Fruit fly (Drosophila melanogaster) whole organism, embryonic: ENCODE data around the gene CG5191.
A peak's percentile ranks its signal among the peaks of the same experiment; 100 is the strongest.

Experiments
- Aef1 ChIP-seq: fragments of 200-800 bp; sonication (Bioruptor generic); IDR thresholded peaks from 3 replicates; pipeline ENCODE4 v1.3.6; 2022; ENCODE audit warnings: missing biosample characterization, missing genetic modification characterization
- B-H2 ChIP-seq: fragments of 200-800 bp; sonication (Bioruptor generic); optimal IDR thresholded peaks from 2 replicates; lab custom pipeline; 2018; ENCODE audit warnings: missing biosample characterization, mild to moderate bottlenecking, missing genetic modification characterization
- C15 ChIP-seq: fragments of 200-800 bp; sonication (Bioruptor generic); IDR thresholded peaks from 3 replicates; pipeline ENCODE4 v1.3.6; 2022; ENCODE audit warnings: missing biosample characterization, missing genetic modification characterization
- CG10462 ChIP-seq: fragments of 200-800 bp; sonication (Bioruptor generic); optimal IDR thresholded peaks from 2 replicates; lab custom pipeline; 2016; ENCODE audit warnings: missing biosample characterization, missing genetic modification characterization
- CG11696 ChIP-seq: fragments of 200-800 bp; sonication (Bioruptor generic); IDR thresholded peaks from 2 replicates; pipeline ENCODE4 v1.3.6; 2022; ENCODE audit warnings: missing biosample characterization, missing genetic modification characterization
- CG12219 ChIP-seq: fragments of 200-800 bp; sonication (Bioruptor generic); optimal IDR thresholded peaks from 3 replicates; lab custom pipeline; 2018; ENCODE audit warnings: missing biosample characterization, mild to moderate bottlenecking, missing genetic modification characterization
- CG12391 ChIP-seq: fragments of 200-800 bp; sonication (Bioruptor generic); optimal IDR thresholded peaks from 3 replicates; lab custom pipeline; 2018; ENCODE audit warnings: missing biosample characterization, mild to moderate bottlenecking, missing genetic modification characterization, moderate library complexity
- CG12744 ChIP-seq: fragments of 200-800 bp; sonication (Bioruptor generic); optimal IDR thresholded peaks from 2 replicates; lab custom pipeline; 2016; ENCODE audit warnings: missing biosample characterization, missing genetic modification characterization
- CG12769 ChIP-seq: fragments of 200-800 bp; sonication (Bioruptor generic); optimal IDR thresholded peaks from 2 replicates; lab custom pipeline; 2019; ENCODE audit warnings: missing biosample characterization, mild to moderate bottlenecking, missing genetic modification characterization, moderate library complexity
- CG17829 ChIP-seq: fragments of 200-800 bp; optimal IDR thresholded peaks from 2 replicates; lab custom pipeline; 2019; ENCODE audit warnings: missing biosample characterization, mild to moderate bottlenecking, missing genetic modification characterization, moderate library complexity
- CG18262 ChIP-seq: fragments of 200-800 bp; optimal IDR thresholded peaks from 3 replicates; lab custom pipeline; 2019; ENCODE audit warnings: missing biosample characterization, mild to moderate bottlenecking, missing genetic modification characterization, moderate library complexity
- CG2120 ChIP-seq: fragments of 200-800 bp; sonication (Bioruptor generic); optimal IDR thresholded peaks from 3 replicates; lab custom pipeline; 2016; ENCODE audit warnings: missing biosample characterization, missing genetic modification characterization
- CG2199 ChIP-seq: fragments of 200-800 bp; sonication (Bioruptor generic); IDR thresholded peaks from 3 replicates; pipeline ENCODE4 v1.3.6; 2022; ENCODE audit warnings: missing biosample characterization, missing genetic modification characterization
- CG2889 ChIP-seq: fragments of 200-800 bp; sonication (Bioruptor generic); IDR thresholded peaks from 3 replicates; pipeline ENCODE4 v1.3.6; 2022; ENCODE audit warnings: missing biosample characterization, missing genetic modification characterization
- CG31365 ChIP-seq: fragments of 200-800 bp; sonication (Bioruptor generic); optimal IDR thresholded peaks from 2 replicates; lab custom pipeline; 2018; ENCODE audit warnings: missing biosample characterization, mild to moderate bottlenecking, missing genetic modification characterization
- CG34376 ChIP-seq: fragments of 200-800 bp; sonication (Bioruptor generic); optimal IDR thresholded peaks from 2 replicates; lab custom pipeline; 2018; ENCODE audit warnings: missing biosample characterization, mild to moderate bottlenecking, missing genetic modification characterization
- CG3847 ChIP-seq: fragments of 200-800 bp; sonication (Bioruptor generic); IDR thresholded peaks from 2 replicates; pipeline ENCODE4 v1.3.6; 2022; ENCODE audit warnings: missing biosample characterization, missing genetic modification characterization
- CG4328 ChIP-seq: fragments of 200-800 bp; sonication (Bioruptor generic); optimal IDR thresholded peaks from 3 replicates; lab custom pipeline; 2017; ENCODE audit warnings: missing biosample characterization, missing genetic modification reagents, missing genetic modification characterization
- CG4617 ChIP-seq: fragments of 200-800 bp; sonication (Bioruptor generic); optimal IDR thresholded peaks from 3 replicates; lab custom pipeline; 2016; ENCODE audit warnings: missing biosample characterization, missing genetic modification characterization, borderline replicate concordance
- CG7556 ChIP-seq: fragments of 200-800 bp; sonication (Bioruptor generic); optimal IDR thresholded peaks from 2 replicates; lab custom pipeline; 2017; ENCODE audit warnings: missing biosample characterization, mild to moderate bottlenecking, missing genetic modification characterization
- CG7963 ChIP-seq: fragments of 200-800 bp; sonication (Bioruptor generic); IDR thresholded peaks from 3 replicates; pipeline ENCODE4 v1.3.6; 2022; ENCODE audit warnings: missing biosample characterization, missing genetic modification characterization; ENCODE audit not compliant: partially characterized antibody
- CG8478 ChIP-seq: fragments of >200 bp; optimal IDR thresholded peaks from 2 replicates; lab custom pipeline; 2018
- CG9609 ChIP-seq: fragments of 200-800 bp; sonication (Bioruptor generic); optimal IDR thresholded peaks from 3 replicates; lab custom pipeline; 2016; ENCODE audit warnings: missing biosample characterization, missing genetic modification characterization
- Fer1 ChIP-seq: fragments of 200-800 bp; sonication (Bioruptor generic); optimal IDR thresholded peaks from 2 replicates; lab custom pipeline; 2017; ENCODE audit warnings: missing biosample characterization, mild to moderate bottlenecking, missing genetic modification characterization
- Fer2 ChIP-seq: fragments of 200-800 bp; sonication (Bioruptor generic); optimal IDR thresholded peaks from 2 replicates; lab custom pipeline; 2018; ENCODE audit warnings: missing biosample characterization, mild to moderate bottlenecking, missing genetic modification characterization, moderate library complexity
- Mad ChIP-seq: fragments of 200-800 bp; sonication (Bioruptor generic); optimal IDR thresholded peaks from 2 replicates; lab custom pipeline; 2016; ENCODE audit warnings: missing biosample characterization, missing genetic modification characterization
- Rx ChIP-seq: fragments of 200-800 bp; sonication (Bioruptor generic); IDR thresholded peaks from 2 replicates; pipeline ENCODE4 v1.3.6; 2022; ENCODE audit warnings: missing biosample characterization, missing genetic modification characterization
- az2 ChIP-seq: fragments of 200-800 bp; sonication (Bioruptor generic); optimal IDR thresholded peaks from 3 replicates; lab custom pipeline; 2016; ENCODE audit warnings: missing biosample characterization, missing genetic modification characterization
- chif ChIP-seq, 2 experiments: fragments of 200-800 bp; sonication (Bioruptor generic); optimal IDR thresholded peaks; 3 replicates each; lab custom pipeline; 2016; ENCODE audit warnings: missing biosample characterization in 2 of 2, missing genetic modification characterization in 2 of 2
- ci ChIP-seq: fragments of 200-800 bp; sonication (Bioruptor generic); IDR thresholded peaks from 3 replicates; pipeline ENCODE4 v1.3.6; 2022; ENCODE audit warnings: missing biosample characterization, missing genetic modification characterization
- dimm ChIP-seq: fragments of 200-800 bp; sonication (Bioruptor generic); IDR thresholded peaks from 2 replicates; pipeline ENCODE4 v1.3.6; 2022; ENCODE audit warnings: missing biosample characterization, missing genetic modification characterization
- ems ChIP-seq: fragments of 200-800 bp; sonication (Bioruptor generic); optimal IDR thresholded peaks from 3 replicates; lab custom pipeline; 2016; ENCODE audit warnings: missing biosample characterization, missing genetic modification characterization
- ftz-f1 ChIP-seq: fragments of 200-800 bp; sonication (Bioruptor generic); optimal IDR thresholded peaks from 2 replicates; lab custom pipeline; 2016; ENCODE audit warnings: missing biosample characterization, missing genetic modification characterization
- h ChIP-seq: fragments of >200 bp; optimal IDR thresholded peaks from 2 replicates; lab custom pipeline; 2017
- jumu ChIP-seq: fragments of 200-800 bp; sonication (Bioruptor generic); optimal IDR thresholded peaks from 3 replicates; lab custom pipeline; 2016; ENCODE audit warnings: missing biosample characterization, missing genetic modification characterization
- lola ChIP-seq, 3 experiments: fragments of >200 bp in 2 of 3; fragments of 200-800 bp in 1 of 3; sonication (Bioruptor generic) in 1 of 3; optimal IDR thresholded peaks; 2 replicates each; lab custom pipeline; 2017 to 2019; ENCODE audit warnings: missing biosample characterization in 3 of 3, missing genetic modification characterization in 3 of 3, mild to moderate bottlenecking in 1 of 3, moderate library complexity in 1 of 3
- oc ChIP-seq: fragments of 200-800 bp; sonication (Bioruptor generic); optimal IDR thresholded peaks from 2 replicates; lab custom pipeline; 2018; ENCODE audit warnings: missing biosample characterization, mild to moderate bottlenecking, missing genetic modification characterization, moderate library complexity
- ranshi ChIP-seq: fragments of 200-800 bp; sonication (Bioruptor generic); IDR thresholded peaks from 2 replicates; pipeline ENCODE4 v1.3.6; 2022; ENCODE audit warnings: missing biosample characterization, missing genetic modification characterization
- sens-2 ChIP-seq: fragments of 200-800 bp; sonication (Bioruptor generic); IDR thresholded peaks from 2 replicates; pipeline ENCODE4 v1.3.6; 2022; ENCODE audit warnings: missing biosample characterization, missing genetic modification characterization
- slp2 ChIP-seq: fragments of 200-800 bp; sonication (Bioruptor generic); optimal IDR thresholded peaks from 2 replicates; lab custom pipeline; 2016; ENCODE audit warnings: missing biosample characterization, missing genetic modification characterization
- sqz ChIP-seq: fragments of 200-800 bp; sonication (Bioruptor generic); optimal IDR thresholded peaks from 3 replicates; lab custom pipeline; 2018; ENCODE audit warnings: missing biosample characterization, mild to moderate bottlenecking, missing genetic modification characterization
- stc ChIP-seq: fragments of 200-800 bp; sonication (Bioruptor generic); IDR thresholded peaks from 2 replicates; pipeline ENCODE4 v1.3.6; 2022; ENCODE audit warnings: missing biosample characterization, missing genetic modification characterization
- tin ChIP-seq: fragments of 200-800 bp; sonication (Bioruptor generic); optimal IDR thresholded peaks from 3 replicates; lab custom pipeline; 2016; ENCODE audit warnings: missing biosample characterization, missing genetic modification characterization
- tio ChIP-seq: fragments of 200-800 bp; sonication (Bioruptor generic); optimal IDR thresholded peaks from 2 replicates; lab custom pipeline; 2017; ENCODE audit warnings: missing biosample characterization, missing genetic modification characterization, inconsistent platforms
- tll ChIP-seq, 2 experiments: fragments of 200-800 bp in 1 of 2; fragments of >200 bp in 1 of 2; sonication (Bioruptor generic) in 1 of 2; optimal IDR thresholded peaks; 2 replicates each; lab custom pipeline; 2017 to 2019; ENCODE audit warnings: missing biosample characterization in 2 of 2, missing genetic modification characterization in 2 of 2, mild to moderate bottlenecking in 1 of 2, moderate library complexity in 1 of 2
- trem ChIP-seq: fragments of 200-800 bp; optimal IDR thresholded peaks from 3 replicates; lab custom pipeline; 2019; ENCODE audit warnings: missing biosample characterization, mild to moderate bottlenecking, missing genetic modification characterization, moderate library complexity
- tup ChIP-seq: fragments of 200-800 bp; sonication (Bioruptor generic); optimal IDR thresholded peaks from 2 replicates; lab custom pipeline; 2016; ENCODE audit warnings: missing biosample characterization, mild to moderate bottlenecking, missing genetic modification characterization, moderate library complexity
- unpg ChIP-seq: fragments of 200-800 bp; sonication (Bioruptor generic); optimal IDR thresholded peaks from 3 replicates; lab custom pipeline; 2018; ENCODE audit warnings: missing biosample characterization, mild to moderate bottlenecking, missing genetic modification characterization, moderate library complexity
- zen2 ChIP-seq: fragments of 200-800 bp; sonication (Bioruptor generic); IDR thresholded peaks from 3 replicates; pipeline ENCODE4 v1.3.6; 2022; ENCODE audit warnings: missing biosample characterization, missing genetic modification characterization; ENCODE audit not compliant: partially characterized antibody

Gene CG5191

dm6 chr3R:20549855-20550603 lies 10.6 kb upstream of the CG5191 start (continued):
- TF ChIP-seq CG12744 (GFP tag; lab: Kevin White, UChicago) (no peak), Aef1 (GFP tag; lab: Robert Waterston, UW) (peak; percentile 84), ems (GFP tag; lab: Kevin White, UChicago) (peak; percentile 63), CG12391 (tag; lab: Kevin White, UChicago) (peak; percentile 89), CG7963 (GFP tag; lab: Robert Waterston, UW) (no peak), ci (GFP tag; lab: Robert Waterston, UW) (peak; percentile 81), CG7556 (GFP tag; lab: Kevin White, UChicago) (peak; percentile 77), CG12769 (tag; lab: Kevin White, UChicago) (peak; percentile 39), sens-2 (GFP tag; lab: Robert Waterston, UW) (peak; percentile 69; the same call in 1 of the 2 replicates), CG2199 (no peak; the same call in 2 of the 3 replicates), CG18262 (peak; percentile 91), sqz (GFP tag; lab: Kevin White, UChicago) (peak; percentile 69), tio (GFP tag; lab: Kevin White, UChicago) (peak; percentile 83), dimm (GFP tag; lab: Robert Waterston, UW) (peak; percentile 50), az2 (GFP tag; lab: Kevin White, UChicago) (peak; percentile 85), CG11696 (GFP tag; lab: Robert Waterston, UW) (peak; percentile 72; the same call in 1 of the 2 replicates), Rx (GFP tag; lab: Robert Waterston, UW) (peak; percentile 73), trem (tag; lab: Kevin White, UChicago) (peak; percentile 81), CG4328 (GFP tag; lab: Kevin White, UChicago) (peak; percentile 73), B-H2 (GFP tag; lab: Kevin White, UChicago) (peak; percentile 74), CG34376 (peak; percentile 69), Fer1 (GFP tag; lab: Kevin White, UChicago) (peak; percentile 92), CG10462 (GFP tag; lab: Kevin White, UChicago) (peak; percentile 65), zen2 (no peak), stc (GFP tag; lab: Robert Waterston, UW) (peak; percentile 77), slp2 (no peak), lola (GFP tag; optimal IDR thresholded peaks at IDR 0.05; lab: Kevin White, UChicago) (peak in 1 of 3 experiments; percentile 82), Fer2 (tag; lab: Kevin White, UChicago) (peak; percentile 78), chif (GFP tag; optimal IDR thresholded peaks at IDR 0.05; lab: Kevin White, UChicago) (peak in 1 of 2 experiments; percentile 52), CG4617 (GFP tag; lab: Kevin White, UChicago) (peak; percentile 45), CG2889 (GFP tag; lab: Robert Waterston, UW) (peak; percentile 73), ranshi (peak; percentile 84), unpg (GFP tag; lab: Kevin White, UChicago) (peak; percentile 88), tin (GFP tag; lab: Kevin White, UChicago) (peak; percentile 85), C15 (GFP tag; lab: Robert Waterston, UW) (peak; percentile 78; the same call in 2 of the 3 replicates), CG12219 (GFP tag; lab: Kevin White, UChicago) (peak; percentile 53), CG8478 (lab: Kevin White, UChicago) (no peak), CG31365 (tag; lab: Kevin White, UChicago) (peak; percentile 47), ftz-f1 (GFP tag; lab: Kevin White, UChicago) (no peak), jumu (no peak), CG2120 (GFP tag; lab: Kevin White, UChicago) (peak; percentile 83), h (no peak), oc (tag; lab: Kevin White, UChicago) (peak; percentile 82), CG17829 (tag; lab: Kevin White, UChicago) (peak; percentile 92), tll (GFP tag; optimal IDR thresholded peaks at IDR 0.05; lab: Kevin White, UChicago) (peak in 1 of 2 experiments; percentile 93), CG3847 (GFP tag; lab: Robert Waterston, UW) (peak; percentile 81), CG9609 (GFP tag; lab: Kevin White, UChicago) (peak; percentile 36), tup (GFP tag; lab: Kevin White, UChicago) (peak; percentile 70), Mad (peak; percentile 46)
